Fruit fly (Drosophila melanogaster): Measurements from ENCODE around the gene CG33644.
A peak's percentile ranks its signal among the peaks of the same experiment; 100 is the strongest.

The CG33644 gene

dm6 chr2L:13547738-13548726 lies 16.1 kb downstream of the CG33644 start (continued):
- TF ChIP-seq CG3281 (GFP tag; optimal IDR thresholded peaks at IDR 0.05) = peak; percentile 51
- TF ChIP-seq CG8478 (optimal IDR thresholded peaks at IDR 0.05) = no peak
- TF ChIP-seq CG7271 (tag; optimal IDR thresholded peaks at IDR 0.05) = no peak
- TF ChIP-seq CG31224 (GFP tag; IDR thresholded peaks at IDR 0.05) = peak; percentile 27; the same call in 1 of the 2 replicates
- peak; percentile 45 for TF ChIP-seq CG12391 (tag; optimal IDR thresholded peaks at IDR 0.05)
- no peak for TF ChIP-seq Scr (GFP tag; IDR thresholded peaks at IDR 0.05; ENCODE audit: partially characterized antibody)
- no peak for TF ChIP-seq Spps (tag; optimal IDR thresholded peaks at IDR 0.05)
- TF ChIP-seq inv (GFP tag; IDR thresholded peaks at IDR 0.05; ENCODE audit: partially characterized antibody) = no peak; the same call in 1 of the 2 replicates
- TF ChIP-seq CG10959 (GFP tag; IDR thresholded peaks at IDR 0.05) = 0 out of 2 replicates have a peak, but pooled peaks have one; percentile 46
- TF ChIP-seq CG11560 (tag; IDR thresholded peaks at IDR 0.05) = no peak
- peak; percentile 58 for TF ChIP-seq CG10321 (GFP tag; IDR thresholded peaks at IDR 0.05)
- no peak for TF ChIP-seq prd (optimal IDR thresholded peaks at IDR 0.05)
- no peak for TF ChIP-seq prd (GFP tag; IDR thresholded peaks at IDR 0.05)
- TF ChIP-seq CG2712 (tag; optimal IDR thresholded peaks at IDR 0.05) = peak; percentile 63
- no peak for TF ChIP-seq CG17186 (GFP tag; optimal IDR thresholded peaks at IDR 0.05)
- TF ChIP-seq Fer2 (tag; optimal IDR thresholded peaks at IDR 0.05) = no peak
- TF ChIP-seq fru (optimal IDR thresholded peaks at IDR 0.05) = no peak
- TF ChIP-seq CG8281 (tag; optimal IDR thresholded peaks at IDR 0.05) = no peak
- no peak for TF ChIP-seq CG4617 (GFP tag; optimal IDR thresholded peaks at IDR 0.05; ENCODE audit: borderline replicate concordance)
- TF ChIP-seq CG9797 (GFP tag; optimal IDR thresholded peaks at IDR 0.05) = no peak
- no peak for TF ChIP-seq ash1 (GFP tag; optimal IDR thresholded peaks at IDR 0.05)
- TF ChIP-seq CG32767 (GFP tag; IDR thresholded peaks at IDR 0.05) = no peak
- TF ChIP-seq kni (GFP tag; optimal IDR thresholded peaks at IDR 0.05) = no peak
- no peak for TF ChIP-seq PHDP (tag; optimal IDR thresholded peaks at IDR 0.05)
- no peak for TF ChIP-seq wek (GFP tag; optimal IDR thresholded peaks at IDR 0.05)
- no peak for TF ChIP-seq z (GFP tag; IDR thresholded peaks at IDR 0.05)
- peak; percentile 41 for TF ChIP-seq HLH54F (GFP tag; optimal IDR thresholded peaks at IDR 0.05)
- TF ChIP-seq CG18764 (GFP tag; optimal IDR thresholded peaks at IDR 0.05) = no peak
- peak; percentile 21 for TF ChIP-seq HmgZ (tag; optimal IDR thresholded peaks at IDR 0.05)
- no peak for TF ChIP-seq wdn (GFP tag; IDR thresholded peaks at IDR 0.05)
- TF ChIP-seq Dip2 (GFP tag; IDR thresholded peaks at IDR 0.05) = no peak
- TF ChIP-seq Nf-YA (GFP tag; IDR thresholded peaks at IDR 0.05) = no peak
- no peak for TF ChIP-seq vnd (GFP tag; IDR thresholded peaks at IDR 0.05; ENCODE audit: partially characterized antibody)
- no peak for TF ChIP-seq CG13123 (GFP tag; optimal IDR thresholded peaks at IDR 0.05)
- TF ChIP-seq crp (GFP tag; optimal IDR thresholded peaks at IDR 0.05) = peak in 1 of 2 experiments; percentile 56
- TF ChIP-seq so (GFP tag; IDR thresholded peaks at IDR 0.05) = 0 out of 3 replicates have a peak, but pooled peaks have one; percentile 52
- TF ChIP-seq CG12744 (GFP tag; optimal IDR thresholded peaks at IDR 0.05) = no peak
- peak; percentile 28 for TF ChIP-seq pnt (GFP tag; optimal IDR thresholded peaks at IDR 0.05)
- TF ChIP-seq tx (GFP tag; optimal IDR thresholded peaks at IDR 0.05) = peak; percentile 19
- peak; percentile 29 for TF ChIP-seq CG4328 (GFP tag; optimal IDR thresholded peaks at IDR 0.05)
- no peak for TF ChIP-seq stwl (tag; optimal IDR thresholded peaks at IDR 0.05)
- peak; percentile 40 for TF ChIP-seq CG34376 (GFP tag; optimal IDR thresholded peaks at IDR 0.05)
- peak; percentile 66 to 95 for TF ChIP-seq Pdp1 (GFP tag; optimal IDR thresholded peaks at IDR 0.05)
- peak; percentile 66 for TF ChIP-seq Dbx (GFP tag; IDR thresholded peaks at IDR 0.05)
- no peak for TF ChIP-seq Vsx1 (GFP tag; optimal IDR thresholded peaks at IDR 0.05)
- TF ChIP-seq kah (GFP tag; optimal IDR thresholded peaks at IDR 0.05) = no peak
- no peak for TF ChIP-seq CG17802 (tag; optimal IDR thresholded peaks at IDR 0.05)
- no peak for TF ChIP-seq CG33213 (GFP tag; optimal IDR thresholded peaks at IDR 0.05)
- peak; percentile 1 for TF ChIP-seq CG5245 (GFP tag; optimal IDR thresholded peaks at IDR 0.05)

All from whole organism, embryonic.